Fruit fly (Drosophila melanogaster) whole organism, wandering third instar larva: ENCODE data around the gene S-Lap3.

ENCODE experiments used
- CG9705 ChIP-seq: fragments of 200-800 bp; sonication (Bioruptor generic); optimal IDR thresholded peaks from 2 replicates; lab custom pipeline; 2018; ENCODE audit warnings: missing biosample characterization, mild to moderate bottlenecking, missing genetic modification characterization
- Dfd ChIP-seq: fragments of >200 bp; optimal IDR thresholded peaks from 2 replicates; lab custom pipeline; 2017; ENCODE audit warnings: missing biosample characterization, missing genetic modification characterization
- Dif ChIP-seq: fragments of 200-275, 200-300 bp; sonication (Bioruptor generic); optimal IDR thresholded peaks from 2 replicates; lab custom pipeline; 2018; ENCODE audit warnings: missing biosample characterization, missing genetic modification characterization; ENCODE audit not compliant: partially characterized antibody
- Myc ChIP-seq: fragments of >200 bp; optimal IDR thresholded peaks from 2 replicates; lab custom pipeline; 2017
- OdsH ChIP-seq: fragments of 200-800 bp; sonication (Bioruptor generic); optimal IDR thresholded peaks from 2 replicates; lab custom pipeline; 2016; ENCODE audit warnings: missing biosample characterization, mild to moderate bottlenecking, missing genetic modification characterization
- br ChIP-seq: fragments of 200-800 bp; sonication (Bioruptor generic); optimal IDR thresholded peaks from 2 replicates; lab custom pipeline; 2016; ENCODE audit warnings: missing biosample characterization, missing genetic modification characterization
- foxo ChIP-seq, 2 experiments: fragments of 200-800 bp; sonication (Bioruptor generic); optimal IDR thresholded peaks; 2 replicates in 1 of 2; 3 replicates in 1 of 2; lab custom pipeline; 2016 to 2017; ENCODE audit warnings: missing biosample characterization in 2 of 2, missing genetic modification characterization in 2 of 2
- h ChIP-seq: fragments of 200-800 bp; sonication (Bioruptor generic); optimal IDR thresholded peaks from 3 replicates; lab custom pipeline; 2016; ENCODE audit warnings: missing biosample characterization, mild to moderate bottlenecking, missing genetic modification characterization
- jim ChIP-seq: fragments of 175-275, 200-325 bp; sonication (Bioruptor generic); optimal IDR thresholded peaks from 2 replicates; lab custom pipeline; 2016; ENCODE audit warnings: missing biosample characterization, mild to moderate bottlenecking, missing genetic modification characterization
- pan ChIP-seq: fragments of >200 bp; optimal IDR thresholded peaks from 2 replicates; lab custom pipeline; 2017
- sage ChIP-seq: fragments of 200-800 bp; sonication (Bioruptor generic); optimal IDR thresholded peaks from 2 replicates; lab custom pipeline; 2016; ENCODE audit warnings: missing biosample characterization, mild to moderate bottlenecking, missing genetic modification characterization
- sv ChIP-seq: fragments of 200-800 bp; sonication (Bioruptor generic); optimal IDR thresholded peaks from 3 replicates; lab custom pipeline; 2016; ENCODE audit warnings: missing biosample characterization, missing genetic modification characterization
- woc ChIP-seq: sonication (Bioruptor generic); optimal IDR thresholded peaks from 2 replicates; lab custom pipeline; 2016; ENCODE audit warnings: missing biosample characterization, mild to moderate bottlenecking, missing genetic modification characterization

DNA sequence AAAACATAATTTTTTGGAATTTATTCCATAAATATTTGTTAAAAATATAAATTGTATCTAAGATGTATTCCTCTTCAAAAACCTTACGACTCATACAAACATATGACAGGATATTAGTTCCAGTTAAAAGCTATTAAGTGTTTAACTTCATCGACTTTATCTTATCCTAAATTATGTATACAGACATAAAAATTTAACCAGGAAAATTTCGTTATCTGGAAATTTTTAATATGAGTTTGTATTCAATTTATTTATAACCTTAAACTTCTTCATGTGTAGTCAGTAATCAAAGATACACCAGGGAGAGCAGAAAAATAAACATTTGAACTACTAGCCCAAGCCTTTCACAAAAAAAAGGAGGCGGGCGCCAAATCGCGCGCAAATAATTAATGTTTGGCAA is 35.5 kb upstream of the S-Lap3 start:
- TF ChIP-seq sage (GFP tag; lab: Kevin White, UChicago) (no peak), pan (lab: Kevin White, UChicago) (no peak), Dif (GFP tag; lab: Kevin White, UChicago) (no peak), woc (GFP tag; lab: Kevin White, UChicago) (no peak), br (GFP tag; lab: Kevin White, UChicago) (no peak), h (no peak), Dfd (GFP tag; lab: Kevin White, UChicago) (no peak), Myc (lab: Kevin White, UChicago) (no peak), OdsH (GFP tag; lab: Kevin White, UChicago) (no peak), CG9705 (GFP tag; lab: Kevin White, UChicago) (no peak), jim (no peak), foxo (GFP tag; optimal IDR thresholded peaks at IDR 0.05; lab: Kevin White, UChicago) (no peak), sv (no peak)
